Worm (Caenorhabditis elegans): ENCODE measurements around the gene C46F11.4.

The C46F11.4 gene

DNA sequence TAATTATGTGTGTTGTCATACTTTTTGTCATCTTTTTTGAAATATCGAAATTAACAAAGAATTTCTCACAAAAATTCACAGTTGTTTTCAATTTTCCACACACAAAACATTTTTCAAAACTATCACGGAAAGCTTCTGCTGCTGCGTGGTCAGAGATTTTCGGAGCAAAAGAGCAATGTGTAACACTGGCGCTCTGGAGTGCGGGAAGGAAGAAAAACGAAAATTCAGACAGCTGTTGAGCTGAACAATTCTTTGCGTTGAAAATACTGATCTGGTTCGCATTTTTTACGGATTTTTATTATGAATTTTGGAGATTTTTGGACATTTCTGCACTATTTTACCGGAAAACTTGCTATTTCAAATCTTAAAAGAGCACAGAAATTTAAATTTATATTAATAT, 20.5 kb downstream of the C46F11.4 start:
- peak; percentile 90 for TF ChIP-seq hlh-1 (tag; optimal IDR thresholded peaks at IDR 0.05)
- no peak for TF ChIP-seq zip-8 (tag; optimal IDR thresholded peaks at IDR 0.05)
- TF ChIP-seq lin-13 (tag; optimal IDR thresholded peaks at IDR 0.05), result no peak
- TF ChIP-seq nhr-2 (tag; optimal IDR thresholded peaks at IDR 0.05), result no peak

DNA sequence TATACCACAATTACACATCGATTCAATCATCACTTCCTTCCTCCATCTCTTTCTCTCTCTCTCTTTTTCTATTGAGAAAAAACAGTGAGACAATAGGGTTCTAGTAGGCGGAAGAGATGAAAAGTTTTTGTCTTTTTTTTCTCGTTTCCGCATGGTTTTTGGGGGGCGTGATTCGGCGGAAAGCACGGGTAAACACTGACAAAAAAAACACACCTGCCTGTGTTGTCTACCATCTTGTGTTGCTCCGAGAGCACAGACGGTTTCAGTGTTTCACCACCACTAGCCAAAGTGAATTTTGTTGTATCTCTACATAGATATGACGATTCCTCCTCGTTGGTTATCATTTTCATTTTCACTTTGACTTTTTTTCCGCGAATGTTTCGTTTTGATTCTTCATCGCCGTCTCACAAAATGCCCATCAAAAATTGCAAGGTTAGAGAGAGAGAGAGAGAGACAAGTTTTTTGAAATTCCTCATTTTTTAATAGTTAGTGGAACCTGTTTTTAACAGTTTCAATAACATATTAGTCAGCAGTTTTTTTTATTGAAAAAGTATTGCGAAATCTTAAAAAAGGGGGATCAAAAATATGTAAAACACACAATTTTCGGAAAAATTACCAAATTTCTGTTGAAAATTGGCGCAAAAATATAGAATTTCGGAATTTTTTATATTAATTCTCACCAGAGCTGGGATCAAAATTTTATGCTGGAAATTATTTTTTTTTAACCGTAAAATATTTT, 26.7 kb downstream of the C46F11.4 start:
- TF ChIP-seq mep-1 (tag; optimal IDR thresholded peaks at IDR 0.05) (no peak), nhr-237 (tag; optimal IDR thresholded peaks at IDR 0.05) (peak; percentile 7)

DNA sequence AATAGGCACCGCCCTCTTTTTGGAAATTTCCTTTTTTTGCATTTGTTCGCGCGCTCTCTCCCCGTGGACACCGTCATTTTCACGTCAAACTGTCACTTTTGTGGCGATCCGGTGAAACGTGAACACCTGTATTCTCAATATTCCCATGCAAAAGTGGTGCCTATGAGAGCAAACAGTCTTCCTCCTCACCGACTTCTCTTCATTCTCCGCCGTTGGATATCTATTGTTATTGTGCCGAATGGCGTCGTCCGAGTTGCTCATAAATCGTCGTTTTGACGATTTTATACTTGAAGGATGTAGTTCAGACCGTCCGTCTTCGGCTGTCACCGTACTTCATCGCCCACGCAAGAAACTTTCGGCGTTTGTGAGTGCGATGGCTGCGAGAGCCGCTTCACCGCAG, 28.3 kb downstream of the C46F11.4 start, which contains the start of gene rilp-1:
TSS of gene rilp-1 (plus strand) at position 301 of the 400 bp plus-strand sequence.
- TF ChIP-seq ztf-11 (tag; optimal IDR thresholded peaks at IDR 0.05) (no peak), nhr-237 (tag; optimal IDR thresholded peaks at IDR 0.05) (no peak), cnd-1 (tag; optimal IDR thresholded peaks at IDR 0.05) (no peak), blmp-1 (tag; optimal IDR thresholded peaks at IDR 0.05) (no peak), flh-1 (GFP tag; optimal IDR thresholded peaks at IDR 0.05) (no peak), ham-2 (GFP tag; optimal IDR thresholded peaks at IDR 0.05) (no peak), sem-2 (GFP tag; optimal IDR thresholded peaks at IDR 0.05) (no peak), ceh-39 (tag; optimal IDR thresholded peaks at IDR 0.05) (no peak), pha-4 (tag; optimal IDR thresholded peaks at IDR 0.05) (no peak), nhr-2 (tag; optimal IDR thresholded peaks at IDR 0.05) (no peak), ceh-43 (GFP tag; optimal IDR thresholded peaks at IDR 0.05) (no peak), unc-120 (tag; optimal IDR thresholded peaks at IDR 0.05; ENCODE audit: poor library complexity, severe bottlenecking) (no peak)

DNA sequence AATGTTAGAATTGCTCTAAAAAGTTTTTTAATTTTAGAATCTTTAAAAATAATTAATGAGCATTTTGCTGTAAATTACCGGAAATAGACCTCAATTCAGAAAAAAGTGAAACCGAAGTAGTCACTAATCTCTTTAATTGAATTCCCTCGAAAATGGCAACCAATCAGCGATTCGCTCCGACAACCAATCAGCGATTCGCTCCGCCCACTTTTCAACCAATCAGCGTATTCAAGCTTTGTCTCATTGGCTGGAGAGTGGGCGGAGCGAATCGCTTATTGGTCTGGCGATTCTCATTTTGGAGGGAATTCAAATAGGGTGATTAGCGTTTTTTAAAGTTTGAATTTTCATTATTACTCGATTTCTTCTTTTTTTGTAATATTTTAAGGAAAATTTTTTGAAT, 29.2 kb downstream of the C46F11.4 start:
- TF ChIP-seq unc-39 (tag; optimal IDR thresholded peaks at IDR 0.05), result no peak
- no peak for TF ChIP-seq ztf-11 (tag; optimal IDR thresholded peaks at IDR 0.05)
- TF ChIP-seq sptf-1 (tag; optimal IDR thresholded peaks at IDR 0.05), result no peak
- no peak for TF ChIP-seq nhr-12 (tag; optimal IDR thresholded peaks at IDR 0.05)
- TF ChIP-seq M03D4.4 (tag; optimal IDR thresholded peaks at IDR 0.05), result no peak
- no peak for TF ChIP-seq nhr-2 (tag; optimal IDR thresholded peaks at IDR 0.05)
- TF ChIP-seq ceh-43 (GFP tag; optimal IDR thresholded peaks at IDR 0.05), result no peak
- no peak for TF ChIP-seq nhr-237 (tag; optimal IDR thresholded peaks at IDR 0.05)
- TF ChIP-seq nhr-76 (tag; optimal IDR thresholded peaks at IDR 0.05), result no peak
- TF ChIP-seq mep-1 (tag; optimal IDR thresholded peaks at IDR 0.05), result no peak
- no peak for TF ChIP-seq sem-2 (GFP tag; optimal IDR thresholded peaks at IDR 0.05)
- no peak for TF ChIP-seq lin-13 (tag; optimal IDR thresholded peaks at IDR 0.05)
- no peak for TF ChIP-seq bed-3 (GFP tag; optimal IDR thresholded peaks at IDR 0.05)
- TF ChIP-seq ham-2 (GFP tag; optimal IDR thresholded peaks at IDR 0.05), result no peak
- no peak for TF ChIP-seq snpc-4 (tag; optimal IDR thresholded peaks at IDR 0.05)
- TF ChIP-seq pha-4 (tag; optimal IDR thresholded peaks at IDR 0.05), result no peak
- no peak for TF ChIP-seq nhr-28 (tag; optimal IDR thresholded peaks at IDR 0.05)
- TF ChIP-seq tbx-8 (GFP tag; optimal IDR thresholded peaks at IDR 0.05), result no peak
- no peak for TF ChIP-seq drap-1 (GFP tag; optimal IDR thresholded peaks at IDR 0.05)
- TF ChIP-seq elt-1 (tag; optimal IDR thresholded peaks at IDR 0.05; ENCODE audit: borderline replicate concordance, insufficient read depth), result no peak

DNA sequence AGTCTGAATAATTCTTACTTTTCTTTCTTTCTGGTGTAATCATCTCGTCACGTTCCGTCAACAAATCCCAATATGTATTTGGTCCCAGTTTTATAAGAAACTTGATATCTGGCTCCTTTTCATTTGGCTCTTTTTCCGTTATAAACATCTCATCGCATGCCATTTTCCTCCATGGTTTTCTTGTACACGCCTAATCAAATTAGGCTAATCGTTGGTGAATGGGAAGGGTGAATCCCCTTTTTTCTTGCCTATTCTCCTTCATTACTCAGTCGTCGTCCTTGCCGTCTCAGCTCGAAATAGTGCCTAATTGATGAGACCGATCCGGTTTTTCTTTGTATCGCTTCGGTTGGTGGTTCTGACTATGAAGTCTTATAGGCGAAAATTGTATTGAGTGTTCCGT, 29.9 kb downstream of the C46F11.4 start:
- TF ChIP-seq snpc-4 (tag; optimal IDR thresholded peaks at IDR 0.05) (no peak), ham-2 (GFP tag; optimal IDR thresholded peaks at IDR 0.05) (no peak), ces-1 (GFP tag; optimal IDR thresholded peaks at IDR 0.05) (peak; percentile 66)

DNA sequence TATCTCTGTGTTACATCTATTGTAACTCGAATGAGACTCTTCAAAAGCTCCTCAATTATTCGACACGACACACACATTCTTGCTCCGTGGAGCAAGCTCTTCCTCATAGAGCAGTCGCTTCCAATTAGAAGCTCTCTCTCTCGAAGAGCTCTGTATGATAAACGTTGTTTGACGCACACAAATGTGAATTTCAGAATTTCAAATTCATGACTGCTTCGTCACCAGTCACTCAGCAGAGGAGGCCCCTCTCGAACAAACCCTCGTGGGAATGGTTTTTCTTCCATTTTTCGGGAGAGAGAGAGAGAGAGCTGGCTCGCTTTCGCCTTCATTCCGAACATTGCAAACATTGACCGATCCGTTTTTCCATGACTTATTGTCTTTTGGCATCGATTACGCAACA, 31.7 kb downstream of the C46F11.4 start:
- no peak for TF ChIP-seq ceh-39 (tag; optimal IDR thresholded peaks at IDR 0.05)

DNA sequence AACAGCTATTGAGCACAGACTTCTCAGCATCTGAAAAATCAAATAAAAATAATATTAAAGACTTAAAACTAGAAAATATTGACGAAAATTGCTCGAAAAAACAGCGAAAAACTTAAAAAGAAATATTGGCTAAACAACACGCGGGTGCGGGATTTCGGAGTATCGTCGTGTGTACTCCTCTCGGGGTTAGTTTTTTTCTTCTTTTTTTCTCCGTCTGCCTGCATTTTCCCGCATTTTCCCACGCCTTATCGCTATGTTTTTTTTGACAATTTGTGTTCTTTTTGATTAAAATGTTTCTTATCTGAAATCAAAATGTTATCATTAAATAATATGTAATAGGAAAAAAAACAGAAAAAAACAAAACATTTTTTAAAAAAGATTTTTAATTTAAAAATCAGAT, 33.8 kb downstream of the C46F11.4 start, which contains the start of gene mrps-31:
TSS of gene mrps-31 (minus strand) at position 36 of the 400 bp plus-strand sequence.
- no peak for TF ChIP-seq cnd-1 (tag; optimal IDR thresholded peaks at IDR 0.05)
- peak; percentile 30 for TF ChIP-seq mep-1 (tag; optimal IDR thresholded peaks at IDR 0.05)
- TF ChIP-seq nhr-28 (tag; optimal IDR thresholded peaks at IDR 0.05), result no peak
- TF ChIP-seq nhr-237 (tag; optimal IDR thresholded peaks at IDR 0.05), result no peak
- TF ChIP-seq hlh-1 (tag; optimal IDR thresholded peaks at IDR 0.05), result peak; percentile 9

Measured in whole organism, mixed stage, embryonic.